Fruit fly (Drosophila melanogaster): ENCODE results near the gene CG5860.

The CG5860 gene

DNA sequence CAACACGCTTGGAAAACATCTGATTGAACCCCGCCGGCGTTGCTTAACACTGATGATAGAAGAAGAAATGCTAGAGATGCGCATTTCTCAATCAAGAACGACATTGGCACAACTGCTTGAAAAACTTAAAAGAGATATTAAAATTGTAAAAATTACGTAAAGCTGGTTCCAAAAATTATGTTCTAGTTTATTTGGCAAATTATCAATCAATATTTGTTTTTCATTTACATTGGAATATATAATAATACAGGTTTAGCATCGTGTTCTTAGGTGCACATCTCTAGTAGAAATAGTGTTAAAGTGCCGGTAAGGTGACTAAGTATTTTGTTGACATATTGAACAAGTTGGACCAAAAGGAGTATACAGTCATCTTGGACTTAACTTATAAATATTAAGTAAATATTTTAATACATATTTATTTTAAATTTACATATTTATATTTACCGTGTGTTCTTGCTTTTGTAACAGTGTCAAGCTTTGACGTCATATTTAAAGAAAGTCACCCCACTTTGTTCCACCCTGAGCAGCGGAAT lies 18.0 kb upstream of the CG5860 start, which contains the start of the genes Brf and sds22 (continued):
- peak; percentile 70; the same call in 1 of the 3 replicates for TF ChIP-seq CG2199 (GFP tag; IDR thresholded peaks at IDR 0.05)
- peak; percentile 80 for TF ChIP-seq Doc3 (GFP tag; IDR thresholded peaks at IDR 0.05; ENCODE audit: partially characterized antibody)
- TF ChIP-seq CG10959 (GFP tag; IDR thresholded peaks at IDR 0.05), result peak; percentile 90
- peak; percentile 96 for TF ChIP-seq CG2678 (tag; optimal IDR thresholded peaks at IDR 0.05)
- TF ChIP-seq CG1832 (GFP tag; optimal IDR thresholded peaks at IDR 0.05), result no peak
- TF ChIP-seq gcm (GFP tag; optimal IDR thresholded peaks at IDR 0.05), result peak; percentile 90
- TF ChIP-seq slp2 (GFP tag; optimal IDR thresholded peaks at IDR 0.05), result peak; percentile 93
- TF ChIP-seq pho (GFP tag; optimal IDR thresholded peaks at IDR 0.05), result peak; percentile 97
- peak; percentile 81 for TF ChIP-seq CG10274 (GFP tag; optimal IDR thresholded peaks at IDR 0.05)
- peak; percentile 90 for TF ChIP-seq repo (GFP tag; optimal IDR thresholded peaks at IDR 0.05)
- peak; percentile 96 for TF ChIP-seq NfI (GFP tag; optimal IDR thresholded peaks at IDR 0.05)
- TF ChIP-seq rib (GFP tag; IDR thresholded peaks at IDR 0.05), result peak; percentile 93
- peak; percentile 94 for TF ChIP-seq MBD-R2 (GFP tag; IDR thresholded peaks at IDR 0.05)
- no peak for TF ChIP-seq CG15479 (GFP tag; optimal IDR thresholded peaks at IDR 0.05)
- peak; percentile 90 for TF ChIP-seq CG4730 (GFP tag; IDR thresholded peaks at IDR 0.05)
- peak; percentile 56; the same call in 1 of the 2 replicates for TF ChIP-seq tna (GFP tag; IDR thresholded peaks at IDR 0.05; ENCODE audit: partially characterized antibody)
- peak; percentile 94 for TF ChIP-seq HLH3B (GFP tag; IDR thresholded peaks at IDR 0.05)
- peak; percentile 87 for TF ChIP-seq D19A (tag; optimal IDR thresholded peaks at IDR 0.05)
- TF ChIP-seq dm (GFP tag; optimal IDR thresholded peaks at IDR 0.05), result peak; percentile 95
- TF ChIP-seq gem (tag; optimal IDR thresholded peaks at IDR 0.05), result peak; percentile 98
- TF ChIP-seq bbx (GFP tag; IDR thresholded peaks at IDR 0.05; ENCODE audit: partially characterized antibody), result peak; percentile 39; the same call in 1 of the 2 replicates
- TF ChIP-seq CG17912 (GFP tag; optimal IDR thresholded peaks at IDR 0.05), result peak; percentile 77
- TF ChIP-seq CG31388 (GFP tag; optimal IDR thresholded peaks at IDR 0.05), result peak; percentile 95
- peak; percentile 89 for TF ChIP-seq NFAT (GFP tag; IDR thresholded peaks at IDR 0.05)
- TF ChIP-seq tx (GFP tag; optimal IDR thresholded peaks at IDR 0.05), result peak; percentile 94
- peak; percentile 95 for TF ChIP-seq CG7786 (GFP tag; optimal IDR thresholded peaks at IDR 0.05)
- TF ChIP-seq slbo (GFP tag; IDR thresholded peaks at IDR 0.05), result peak; percentile 96
- peak; percentile 94 for TF ChIP-seq Meics (GFP tag; optimal IDR thresholded peaks at IDR 0.05)
- peak; percentile 61; the same call in 1 of the 2 replicates for TF ChIP-seq CG10321 (GFP tag; IDR thresholded peaks at IDR 0.05)
- peak in 1 of 2 experiments; percentile 82 for TF ChIP-seq Eip74EF (GFP tag; optimal IDR thresholded peaks at IDR 0.05)
- peak; percentile 96 for TF ChIP-seq zen (tag; optimal IDR thresholded peaks at IDR 0.05)
- 0 out of 3 replicates have a peak, but pooled peaks have one; percentile 48 for TF ChIP-seq CG7963 (GFP tag; IDR thresholded peaks at IDR 0.05; ENCODE audit: partially characterized antibody)
- peak; percentile 96 for TF ChIP-seq lab (GFP tag; optimal IDR thresholded peaks at IDR 0.05)
- TF ChIP-seq CG1602 (GFP tag; optimal IDR thresholded peaks at IDR 0.05), result peak; percentile 97
- peak; percentile 97 for TF ChIP-seq Elba2 (GFP tag; optimal IDR thresholded peaks at IDR 0.05)
- peak; percentile 75 for TF ChIP-seq Deaf1 (tag; optimal IDR thresholded peaks at IDR 0.05)
- TF ChIP-seq CG9797 (GFP tag; optimal IDR thresholded peaks at IDR 0.05), result peak; percentile 53
- peak; percentile 95 for TF ChIP-seq CG10209 (GFP tag; optimal IDR thresholded peaks at IDR 0.05)
- peak; percentile 74 for TF ChIP-seq Bgb (GFP tag; IDR thresholded peaks at IDR 0.05; ENCODE audit: partially characterized antibody)
- peak; percentile 92 for TF ChIP-seq CG32767 (GFP tag; IDR thresholded peaks at IDR 0.05)
- TF ChIP-seq TFAM (GFP tag; optimal IDR thresholded peaks at IDR 0.05), result peak; percentile 67
- TF ChIP-seq CG16813 (GFP tag; IDR thresholded peaks at IDR 0.05; ENCODE audit: partially characterized antibody), result peak; percentile 87
- peak; percentile 93 for TF ChIP-seq Dek (tag; optimal IDR thresholded peaks at IDR 0.05)
- peak; percentile 93 for TF ChIP-seq luna (GFP tag; optimal IDR thresholded peaks at IDR 0.05)
- TF ChIP-seq CG11085 (GFP tag; IDR thresholded peaks at IDR 0.05), result peak; percentile 84
- TF ChIP-seq Hr3 (GFP tag; optimal IDR thresholded peaks at IDR 0.05), result peak; percentile 98
- peak; percentile 88 for TF ChIP-seq oc (tag; optimal IDR thresholded peaks at IDR 0.05)
- peak; percentile 98 for TF ChIP-seq Max (GFP tag; optimal IDR thresholded peaks at IDR 0.05)
- peak; percentile 71; the same call in 1 of the 2 replicates for TF ChIP-seq CG11696 (GFP tag; IDR thresholded peaks at IDR 0.05)

Measured in whole organism, embryonic.